Worm (Caenorhabditis elegans): Measurements from ENCODE around the gene pigb-1.

DNA sequence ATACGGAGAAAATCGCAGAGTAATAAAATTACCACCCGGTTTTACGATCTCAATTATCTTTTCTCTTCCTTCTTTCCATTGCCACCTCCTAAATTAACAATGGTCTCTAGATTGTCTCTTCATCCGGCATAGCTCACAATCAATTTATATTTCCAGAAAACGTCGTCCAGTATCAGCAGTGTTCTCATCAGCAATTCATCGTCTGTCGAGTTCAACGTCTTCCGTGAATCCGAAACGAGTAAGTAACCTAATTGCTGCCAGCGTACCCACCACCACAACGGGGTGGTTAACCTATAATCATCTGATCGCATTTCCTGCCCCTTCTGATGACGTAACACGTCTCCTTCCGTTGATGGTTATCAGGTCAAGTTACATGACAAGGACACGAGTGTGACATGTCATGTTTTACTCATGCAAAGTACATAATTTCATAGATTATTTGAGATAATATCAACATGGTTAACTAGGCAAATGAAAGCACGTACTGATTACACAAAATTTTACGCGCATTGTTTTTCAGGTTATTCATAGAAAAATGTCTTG lies 6.8 kb downstream of the pigb-1 start:
- TF ChIP-seq xbp-1 (tag; optimal IDR thresholded peaks at IDR 0.05): no peak
- no peak for TF ChIP-seq fkh-4 (tag; optimal IDR thresholded peaks at IDR 0.05; ENCODE audit: borderline replicate concordance)
- TF ChIP-seq nhr-11 (tag; optimal IDR thresholded peaks at IDR 0.05): no peak
- no peak for TF ChIP-seq unc-130 (tag; optimal IDR thresholded peaks at IDR 0.05)
- no peak for TF ChIP-seq nhr-90 (tag; optimal IDR thresholded peaks at IDR 0.05; ENCODE audit: poor library complexity)
- TF ChIP-seq pqm-1 (tag; optimal IDR thresholded peaks at IDR 0.05): no peak
- no peak for TF ChIP-seq ceh-82 (tag; optimal IDR thresholded peaks at IDR 0.05)

Measured in whole organism, L1 larva.